Worm (Caenorhabditis elegans): Measurements from ENCODE around the gene T05C1.3.

T05C1.3 gene

ce11 chrII:4456024-4456423 lies 33.2 kb downstream of the T05C1.3 start:
- TF ChIP-seq ztf-6 (GFP tag; IDR thresholded peaks at IDR 0.05) (0 out of 2 replicates have a peak, but pooled peaks have one; percentile 34), zfh-2 (GFP tag; conservative IDR thresholded peaks at IDR 0.05) (peak; percentile 63; the same call in 1 of the 2 replicates), nfyb-1 (GFP tag; IDR thresholded peaks at IDR 0.05) (0 out of 2 replicates have a peak, but pooled peaks have one; percentile 14), ekl-4 (GFP tag; IDR thresholded peaks at IDR 0.05) (peak; percentile 12; the same call in 1 of the 2 replicates), K12H6.12 (tag; optimal IDR thresholded peaks at IDR 0.05) (peak; percentile 55), F52B5.7 (tag; optimal IDR thresholded peaks at IDR 0.05) (no peak), D2030.7 (GFP tag; IDR thresholded peaks at IDR 0.05) (no peak), hmg-1.2 (GFP tag; IDR thresholded peaks at IDR 0.05) (peak; percentile 37; the same call in 1 of the 2 replicates), chd-7 (tag; optimal IDR thresholded peaks at IDR 0.05) (no peak), B0261.1 (tag; optimal IDR thresholded peaks at IDR 0.05) (no peak), K11D2.4 (GFP tag; IDR thresholded peaks at IDR 0.05) (0 out of 2 replicates have a peak, but pooled peaks have one; percentile 34), tbx-9 (tag; optimal IDR thresholded peaks at IDR 0.05; ENCODE audit: borderline replicate concordance) (no peak), cebp-1 (GFP tag; IDR thresholded peaks at IDR 0.05) (no peak), cebp-1 (tag; optimal IDR thresholded peaks at IDR 0.05) (peak; percentile 33)

- no peak for TF ChIP-seq ztf-3 (GFP tag; optimal IDR thresholded peaks at IDR 0.05)
- no peak for TF ChIP-seq ceh-91 (GFP tag; IDR thresholded peaks at IDR 0.05)
- no peak for TF ChIP-seq hmg-1.2 (GFP tag; IDR thresholded peaks at IDR 0.05)
- TF ChIP-seq nhr-90 (tag; optimal IDR thresholded peaks at IDR 0.05), result no peak
- no peak for TF ChIP-seq ceh-58 (GFP tag; IDR thresholded peaks at IDR 0.05)
- TF ChIP-seq bed-2 (GFP tag; IDR thresholded peaks at IDR 0.05), result no peak
- no peak for TF ChIP-seq ztf-26 (tag; optimal IDR thresholded peaks at IDR 0.05)
- TF ChIP-seq Y53F4B.3 (GFP tag; IDR thresholded peaks at IDR 0.05), result no peak
- no peak for TF ChIP-seq dpff-1 (tag; optimal IDR thresholded peaks at IDR 0.05)
- no peak for TF ChIP-seq zfh-2 (GFP tag; conservative IDR thresholded peaks at IDR 0.05)
- TF ChIP-seq let-607 (tag; optimal IDR thresholded peaks at IDR 0.05), result no peak
- no peak for TF ChIP-seq cebp-1 (GFP tag; IDR thresholded peaks at IDR 0.05)
- TF ChIP-seq cebp-1 (tag; optimal IDR thresholded peaks at IDR 0.05), result no peak
- TF ChIP-seq F22D6.2 (tag; optimal IDR thresholded peaks at IDR 0.05), result no peak
- TF ChIP-seq hlh-26 (GFP tag; conservative IDR thresholded peaks at IDR 0.05), result no peak
- TF ChIP-seq F52B5.7 (tag; optimal IDR thresholded peaks at IDR 0.05), result no peak
- no peak for TF ChIP-seq ceh-40 (GFP tag; IDR thresholded peaks at IDR 0.05)
- no peak for TF ChIP-seq madf-3 (GFP tag; IDR thresholded peaks at IDR 0.05)
- no peak for TF ChIP-seq rpc-1 (optimal IDR thresholded peaks at IDR 0.05)
- no peak for TF ChIP-seq rpc-1 (tag; optimal IDR thresholded peaks at IDR 0.05)
Observed at ce11 chrII:4454823-4455222, 34.4 kb downstream of the T05C1.3 start.

- no peak for TF ChIP-seq ceh-91 (GFP tag; IDR thresholded peaks at IDR 0.05)
- TF ChIP-seq F55B11.4 (tag; optimal IDR thresholded peaks at IDR 0.05; ENCODE audit: borderline replicate concordance, insufficient read depth), result no peak
- TF ChIP-seq ceh-27 (GFP tag; optimal IDR thresholded peaks at IDR 0.05), result peak; percentile 6
- TF ChIP-seq zfh-2 (GFP tag; conservative IDR thresholded peaks at IDR 0.05), result peak; percentile 20; the same call in 1 of the 2 replicates
Observed at ce11 chrII:4453453-4453852, 35.7 kb downstream of the T05C1.3 start.

ce11 chrII:4453051-4453450 lies 36.1 kb downstream of the T05C1.3 start, which contains the start of gene twk-2:
Gene twk-2, minus strand, starts transcription at chrII:4453151.
- TF ChIP-seq nhr-179 (tag; optimal IDR thresholded peaks at IDR 0.05), result no peak
- no peak for TF ChIP-seq F57A8.1 (GFP tag; optimal IDR thresholded peaks at IDR 0.05)
- no peak for TF ChIP-seq F52B5.7 (tag; optimal IDR thresholded peaks at IDR 0.05)
- TF ChIP-seq Y53G8AR.9 (GFP tag; conservative IDR thresholded peaks at IDR 0.05), result no peak
- no peak for TF ChIP-seq nhr-27 (tag; optimal IDR thresholded peaks at IDR 0.05)
- TF ChIP-seq pbrm-1 (GFP tag; IDR thresholded peaks at IDR 0.05), result no peak
- TF ChIP-seq nfyb-1 (GFP tag; IDR thresholded peaks at IDR 0.05), result no peak
- TF ChIP-seq snpc-1.1 (tag; optimal IDR thresholded peaks at IDR 0.05; ENCODE audit: insufficient read depth), result no peak
- no peak for TF ChIP-seq lsy-27 (tag; optimal IDR thresholded peaks at IDR 0.05; ENCODE audit: borderline replicate concordance, insufficient read depth)
- no peak for TF ChIP-seq K11D2.4 (GFP tag; IDR thresholded peaks at IDR 0.05)
- no peak for TF ChIP-seq madf-8 (GFP tag; conservative IDR thresholded peaks at IDR 0.05)
- no peak for TF ChIP-seq lin-35 (GFP tag; optimal IDR thresholded peaks at IDR 0.05)

All from whole organism, young adult.